Worm (Caenorhabditis elegans) whole organism, L2 larva: Measurements from ENCODE around the gene C33H5.13.

Experiments used
- F13H6.1 ChIP-seq: sonication (generic microtip); optimal IDR thresholded peaks from 2 replicates; lab custom pipeline; 2016; ENCODE audit warnings: missing genetic modification characterization, missing compliant biosample characterization
- ZK546.5 ChIP-seq: sonication (generic microtip); optimal IDR thresholded peaks from 2 replicates; lab custom pipeline; 2017; ENCODE audit warnings: missing biosample characterization, missing genetic modification characterization
- blmp-1 ChIP-seq: sonication (generic microtip); optimal IDR thresholded peaks from 2 replicates; lab custom pipeline; 2017; ENCODE audit warnings: missing genetic modification characterization, mild to moderate bottlenecking, missing compliant biosample characterization, antibody characterized with exemption, moderate library complexity; ENCODE audit not compliant: insufficient read depth
- lsy-2 ChIP-seq, 2 experiments: fragments of 150-350 bp in 1 of 2; sonication (generic microtip) in 1 of 2; optimal IDR thresholded peaks; 2 replicates each; lab custom pipeline; 2014 to 2017; ENCODE audit warnings: missing biosample characterization in 2 of 2, missing genetic modification characterization in 2 of 2
- nhr-11 ChIP-seq: fragments of 150-350 bp; optimal IDR thresholded peaks from 2 replicates; lab custom pipeline; 2014; ENCODE audit warnings: missing biosample characterization, missing genetic modification characterization
- nhr-77 ChIP-seq: fragments of 150-350 bp; optimal IDR thresholded peaks from 2 replicates; lab custom pipeline; 2014; ENCODE audit warnings: missing biosample characterization, missing genetic modification characterization
- skn-1 ChIP-seq: sonication (generic microtip); optimal IDR thresholded peaks from 2 replicates; lab custom pipeline; 2017; ENCODE audit warnings: missing biosample characterization, missing genetic modification characterization
- snpc-4 ChIP-seq: fragments of 150-350 bp; optimal IDR thresholded peaks from 2 replicates; lab custom pipeline; 2014; ENCODE audit warnings: missing biosample characterization, missing genetic modification characterization
- unc-62 ChIP-seq: fragments of 150-350 bp; optimal IDR thresholded peaks from 2 replicates; lab custom pipeline; 2014; ENCODE audit warnings: missing biosample characterization, missing genetic modification reagents, missing genetic modification characterization
- zag-1 ChIP-seq: fragments of 150-350 bp; optimal IDR thresholded peaks from 2 replicates; lab custom pipeline; 2014; ENCODE audit warnings: missing biosample characterization, missing genetic modification characterization
- ztf-11 ChIP-seq: sonication (generic microtip); optimal IDR thresholded peaks from 2 replicates; lab custom pipeline; 2017; ENCODE audit warnings: missing biosample characterization, missing genetic modification characterization

ce11 chrIV:7783801-7784411 is 8.2 kb downstream of the C33H5.13 start, which contains the start of gene tag-321:
- TF ChIP-seq F13H6.1 (no peak), skn-1 (tag; lab: Kevin White, UChicago) (no peak), lsy-2 (tag; optimal IDR thresholded peaks at IDR 0.05; lab: Kevin White, UChicago) (no peak), nhr-77 (tag; lab: Kevin White, UChicago) (no peak), snpc-4 (no peak), blmp-1 (tag; lab: Kevin White, UChicago) (no peak), nhr-11 (no peak), ztf-11 (tag; lab: Kevin White, UChicago) (no peak), zag-1 (tag; lab: Kevin White, UChicago) (no peak), unc-62 (GFP tag; lab: Kevin White, UChicago) (no peak), ZK546.5 (tag; lab: Kevin White, UChicago) (no peak)
